Fruit fly (Drosophila melanogaster) whole organism, embryonic: ENCODE data around the gene CG14676.

Experiments used
- Adf1 ChIP-seq: fragments of 200-800 bp; sonication (Bioruptor generic); IDR thresholded peaks from 2 replicates; pipeline ENCODE4 v1.3.6; 2022; ENCODE audit warnings: missing biosample characterization, missing genetic modification characterization
- Antp ChIP-seq: fragments of 200-800 bp; sonication (Bioruptor generic); optimal IDR thresholded peaks from 3 replicates; lab custom pipeline; 2016; ENCODE audit warnings: missing biosample characterization, missing genetic modification characterization
- CG10654 ChIP-seq: fragments of 200-800 bp; sonication (Bioruptor generic); optimal IDR thresholded peaks from 2 replicates; lab custom pipeline; 2016; ENCODE audit warnings: missing biosample characterization, missing genetic modification characterization
- CG11085 ChIP-seq: fragments of 200-800 bp; sonication (Bioruptor generic); IDR thresholded peaks from 2 replicates; pipeline ENCODE4 v1.3.6; 2022; ENCODE audit warnings: missing biosample characterization, missing genetic modification characterization
- CG11456 ChIP-seq: fragments of 200-800 bp; sonication (Bioruptor generic); IDR thresholded peaks from 3 replicates; pipeline ENCODE4 v1.3.6; 2022; ENCODE audit warnings: missing biosample characterization, missing genetic modification characterization
- CG12071 ChIP-seq: fragments of 200-800 bp; sonication (Bioruptor generic); optimal IDR thresholded peaks from 3 replicates; lab custom pipeline; 2018; ENCODE audit warnings: missing biosample characterization, mild to moderate bottlenecking, missing genetic modification characterization
- CG13424 ChIP-seq: fragments of 200-800 bp; sonication (Bioruptor generic); optimal IDR thresholded peaks from 2 replicates; lab custom pipeline; 2019; ENCODE audit warnings: missing biosample characterization, mild to moderate bottlenecking, missing genetic modification characterization, moderate library complexity
- CG15601 ChIP-seq: fragments of 200-800 bp; sonication (Bioruptor generic); optimal IDR thresholded peaks from 3 replicates; lab custom pipeline; 2019; ENCODE audit warnings: missing biosample characterization, mild to moderate bottlenecking, missing genetic modification characterization, moderate library complexity
- CG1647 ChIP-seq: fragments of 200-800 bp; sonication (Bioruptor generic); optimal IDR thresholded peaks from 3 replicates; lab custom pipeline; 2016; ENCODE audit warnings: missing biosample characterization, missing genetic modification characterization
- CG16863 ChIP-seq: fragments of 200-800 bp; sonication (Bioruptor generic); optimal IDR thresholded peaks from 3 replicates; lab custom pipeline; 2016; ENCODE audit warnings: missing biosample characterization, missing genetic modification characterization
- CG17568 ChIP-seq: fragments of 200-800 bp; sonication (Bioruptor generic); optimal IDR thresholded peaks from 2 replicates; lab custom pipeline; 2018; ENCODE audit warnings: missing biosample characterization, mild to moderate bottlenecking, missing genetic modification characterization, moderate library complexity
- CG1792 ChIP-seq: fragments of 200-800 bp; sonication (Bioruptor generic); optimal IDR thresholded peaks from 2 replicates; lab custom pipeline; 2016; ENCODE audit warnings: missing biosample characterization, missing genetic modification characterization
- CG18262 ChIP-seq: fragments of 200-800 bp; optimal IDR thresholded peaks from 3 replicates; lab custom pipeline; 2019; ENCODE audit warnings: missing biosample characterization, mild to moderate bottlenecking, missing genetic modification characterization, moderate library complexity
- CG18764 ChIP-seq: fragments of 200-800 bp; sonication (Bioruptor generic); optimal IDR thresholded peaks from 3 replicates; lab custom pipeline; 2016; ENCODE audit warnings: missing biosample characterization, missing genetic modification characterization
- CG2120 ChIP-seq: fragments of 200-800 bp; sonication (Bioruptor generic); optimal IDR thresholded peaks from 3 replicates; lab custom pipeline; 2016; ENCODE audit warnings: missing biosample characterization, missing genetic modification characterization
- CG30403 ChIP-seq: fragments of 200-800 bp; sonication (Bioruptor generic); optimal IDR thresholded peaks from 3 replicates; lab custom pipeline; 2016; ENCODE audit warnings: missing biosample characterization, missing genetic modification characterization
- CG34422 ChIP-seq: fragments of 200-800 bp; sonication (Bioruptor generic); IDR thresholded peaks from 3 replicates; pipeline ENCODE4 v1.3.6; 2022; ENCODE audit warnings: missing biosample characterization, missing genetic modification characterization
- CG4730 ChIP-seq: fragments of 200-800 bp; sonication (Bioruptor generic); IDR thresholded peaks from 2 replicates; pipeline ENCODE4 v1.3.6; 2022; ENCODE audit warnings: missing biosample characterization, missing genetic modification characterization
- CG6689 ChIP-seq: fragments of 200-800 bp; sonication (Bioruptor generic); IDR thresholded peaks from 2 replicates; pipeline ENCODE4 v1.3.6; 2022; ENCODE audit warnings: missing biosample characterization, missing genetic modification characterization
- CG8924 ChIP-seq: fragments of 200-800 bp; optimal IDR thresholded peaks from 3 replicates; lab custom pipeline; 2019; ENCODE audit warnings: missing biosample characterization, mild to moderate bottlenecking, missing genetic modification characterization, moderate library complexity
- CG9215 ChIP-seq: fragments of 200-800 bp; sonication (Bioruptor generic); IDR thresholded peaks from 2 replicates; pipeline ENCODE4 v1.3.6; 2022; ENCODE audit warnings: missing biosample characterization, missing genetic modification characterization
- D19A ChIP-seq: fragments of 200-800 bp; optimal IDR thresholded peaks from 3 replicates; lab custom pipeline; 2019; ENCODE audit warnings: missing biosample characterization, mild to moderate bottlenecking, missing genetic modification characterization, moderate library complexity
- Dfd ChIP-seq, 2 experiments: fragments of >200 bp; optimal IDR thresholded peaks; 2 replicates each; lab custom pipeline; 2017; ENCODE audit warnings: missing biosample characterization in 2 of 2, missing genetic modification characterization in 2 of 2
- Hr39 ChIP-seq: fragments of >200 bp; optimal IDR thresholded peaks from 2 replicates; lab custom pipeline; 2017
- Hsf ChIP-seq: fragments of 200-800 bp; sonication (Bioruptor generic); optimal IDR thresholded peaks from 3 replicates; lab custom pipeline; 2016; ENCODE audit warnings: missing biosample characterization, missing genetic modification characterization
- Myb ChIP-seq: fragments of 200-800 bp; sonication (Bioruptor generic); optimal IDR thresholded peaks from 2 replicates; lab custom pipeline; 2016; ENCODE audit warnings: missing biosample characterization, missing genetic modification characterization
- Nf-YB ChIP-seq: fragments of 200-800 bp; sonication (Bioruptor generic); optimal IDR thresholded peaks from 3 replicates; lab custom pipeline; 2019; ENCODE audit warnings: missing biosample characterization, mild to moderate bottlenecking, missing genetic modification characterization, moderate library complexity
- Pdp1 ChIP-seq, 2 experiments: fragments of 200-800 bp; sonication (Bioruptor generic); optimal IDR thresholded peaks; 3 replicates each; lab custom pipeline; 2016; ENCODE audit warnings: missing biosample characterization in 2 of 2, missing genetic modification characterization in 2 of 2, mild to moderate bottlenecking in 1 of 2, moderate library complexity in 1 of 2
- Rfx ChIP-seq: fragments of 200-800 bp; sonication (Bioruptor generic); IDR thresholded peaks from 2 replicates; pipeline ENCODE4 v1.3.6; 2022; ENCODE audit warnings: missing biosample characterization, missing genetic modification characterization
- Six4 ChIP-seq: fragments of 200-800 bp; sonication (Bioruptor generic); optimal IDR thresholded peaks from 2 replicates; lab custom pipeline; 2016; ENCODE audit warnings: missing biosample characterization, missing genetic modification characterization
- Tbp ChIP-seq: fragments of >200 bp; optimal IDR thresholded peaks from 2 replicates; lab custom pipeline; 2018; ENCODE audit warnings: missing biosample characterization, missing genetic modification characterization
- bcd ChIP-seq: fragments of 200-800 bp; sonication (Bioruptor generic); optimal IDR thresholded peaks from 2 replicates; lab custom pipeline; 2017; ENCODE audit warnings: missing biosample characterization, mild to moderate bottlenecking, missing genetic modification characterization
- br ChIP-seq: fragments of >200 bp; optimal IDR thresholded peaks from 2 replicates; lab custom pipeline; 2017
- crp ChIP-seq, 2 experiments: fragments of 200-800 bp; sonication (Bioruptor generic); optimal IDR thresholded peaks; 2 replicates in 1 of 2; 3 replicates in 1 of 2; lab custom pipeline; 2017; ENCODE audit warnings: missing biosample characterization in 2 of 2, missing genetic modification characterization in 2 of 2, mild to moderate bottlenecking in 1 of 2, moderate library complexity in 1 of 2
- dmrt99B ChIP-seq: fragments of 200-800 bp; sonication (Bioruptor generic); optimal IDR thresholded peaks from 2 replicates; lab custom pipeline; 2018; ENCODE audit warnings: missing biosample characterization, mild to moderate bottlenecking, missing genetic modification characterization, moderate library complexity
- ems ChIP-seq: fragments of 200-800 bp; sonication (Bioruptor generic); optimal IDR thresholded peaks from 3 replicates; lab custom pipeline; 2016; ENCODE audit warnings: missing biosample characterization, missing genetic modification characterization
- fd102C ChIP-seq: fragments of 200-800 bp; sonication (Bioruptor generic); optimal IDR thresholded peaks from 2 replicates; lab custom pipeline; 2018; ENCODE audit warnings: missing biosample characterization, mild to moderate bottlenecking, missing genetic modification characterization, moderate library complexity
- fd3F ChIP-seq: fragments of 200-800 bp; sonication (Bioruptor generic); optimal IDR thresholded peaks from 2 replicates; lab custom pipeline; 2018; ENCODE audit warnings: missing biosample characterization, mild to moderate bottlenecking, missing genetic modification characterization, moderate library complexity
- fd64A ChIP-seq: fragments of 200-800 bp; sonication (Bioruptor generic); optimal IDR thresholded peaks from 3 replicates; lab custom pipeline; 2018; ENCODE audit warnings: missing biosample characterization, mild to moderate bottlenecking, missing genetic modification characterization
- fu2 ChIP-seq: fragments of 200-800 bp; sonication (Bioruptor generic); optimal IDR thresholded peaks from 2 replicates; lab custom pipeline; 2016; ENCODE audit warnings: missing biosample characterization, missing genetic modification characterization
- grn ChIP-seq: fragments of 200-800 bp; sonication (Bioruptor generic); optimal IDR thresholded peaks from 3 replicates; lab custom pipeline; 2017; ENCODE audit warnings: missing biosample characterization, missing genetic modification characterization
- ind ChIP-seq: fragments of 200-800 bp; sonication (Bioruptor generic); optimal IDR thresholded peaks from 3 replicates; lab custom pipeline; 2016; ENCODE audit warnings: missing biosample characterization, missing genetic modification characterization
- kni ChIP-seq: fragments of 200-800 bp; sonication (Bioruptor generic); optimal IDR thresholded peaks from 3 replicates; lab custom pipeline; 2017; ENCODE audit warnings: mild to moderate bottlenecking, missing biosample characterization, missing genetic modification reagents, missing genetic modification characterization
- peb ChIP-seq: fragments of 200-800 bp; sonication (Bioruptor generic); IDR thresholded peaks from 2 replicates; pipeline ENCODE4 v1.3.6; 2022; ENCODE audit warnings: missing biosample characterization, missing genetic modification characterization
- pnt ChIP-seq: fragments of 200-800 bp; sonication (Bioruptor generic); optimal IDR thresholded peaks from 3 replicates; lab custom pipeline; 2016; ENCODE audit warnings: missing biosample characterization, missing genetic modification characterization
- ranshi ChIP-seq: fragments of 200-800 bp; sonication (Bioruptor generic); IDR thresholded peaks from 2 replicates; pipeline ENCODE4 v1.3.6; 2022; ENCODE audit warnings: missing biosample characterization, missing genetic modification characterization
- ro ChIP-seq: fragments of 200-800 bp; sonication (Bioruptor generic); IDR thresholded peaks from 2 replicates; pipeline ENCODE4 v1.3.6; 2022; ENCODE audit warnings: missing biosample characterization, missing genetic modification characterization
- sna ChIP-seq: fragments of 200-800 bp; sonication (Bioruptor generic); IDR thresholded peaks from 2 replicates; pipeline ENCODE4 v1.3.6; 2022; ENCODE audit warnings: missing biosample characterization, missing genetic modification characterization; ENCODE audit not compliant: partially characterized antibody
- so ChIP-seq: fragments of 200-800 bp; sonication (Bioruptor generic); IDR thresholded peaks from 3 replicates; pipeline ENCODE4 v1.3.6; 2022; ENCODE audit warnings: missing biosample characterization, missing genetic modification characterization
- sob ChIP-seq: fragments of 200-800 bp; sonication (Bioruptor generic); IDR thresholded peaks from 2 replicates; pipeline ENCODE4 v1.3.6; 2022; ENCODE audit warnings: missing biosample characterization, missing genetic modification characterization
- trem ChIP-seq: fragments of 200-800 bp; optimal IDR thresholded peaks from 3 replicates; lab custom pipeline; 2019; ENCODE audit warnings: missing biosample characterization, mild to moderate bottlenecking, missing genetic modification characterization, moderate library complexity
- tx ChIP-seq: fragments of 200-800 bp; sonication (Bioruptor generic); optimal IDR thresholded peaks from 2 replicates; lab custom pipeline; 2016; ENCODE audit warnings: missing biosample characterization, missing genetic modification characterization
- wor ChIP-seq: fragments of 200-800 bp; sonication (Bioruptor generic); IDR thresholded peaks from 2 replicates; pipeline ENCODE4 v1.3.6; 2022; ENCODE audit warnings: missing biosample characterization, missing genetic modification characterization
- zen ChIP-seq: fragments of 200-800 bp; sonication (Bioruptor generic); optimal IDR thresholded peaks from 3 replicates; lab custom pipeline; 2018; ENCODE audit warnings: missing biosample characterization, mild to moderate bottlenecking, missing genetic modification characterization, moderate library complexity

Gene CG14676

dm6 chr3R:5856215-5856614 is 9.2 kb downstream of the CG14676 start, which contains the start of the genes disp and ECSIT (continued):
- TF ChIP-seq Nf-YB (GFP tag; lab: Kevin White, UChicago) (no peak), CG8924 (no peak), fd102C (GFP tag; lab: Kevin White, UChicago) (no peak), crp (GFP tag; optimal IDR thresholded peaks at IDR 0.05; lab: Kevin White, UChicago) (peak; percentile 98), fd3F (no peak), CG1792 (GFP tag; lab: Kevin White, UChicago) (no peak), CG6689 (GFP tag; lab: Robert Waterston, UW) (peak; percentile 48; the same call in 1 of the 2 replicates), Six4 (GFP tag; lab: Kevin White, UChicago) (peak; percentile 14), Tbp (peak; percentile 30), CG2120 (GFP tag; lab: Kevin White, UChicago) (peak; percentile 59), grn (GFP tag; lab: Kevin White, UChicago) (no peak), CG4730 (no peak), CG1647 (GFP tag; lab: Kevin White, UChicago) (no peak), peb (GFP tag; lab: Robert Waterston, UW) (no peak), zen (no peak), Pdp1 (GFP tag; optimal IDR thresholded peaks at IDR 0.05; lab: Kevin White, UChicago) (peak in 1 of 2 experiments; percentile 36), CG12071 (GFP tag; lab: Kevin White, UChicago) (no peak), Antp (GFP tag; lab: Kevin White, UChicago) (peak; percentile 8), tx (GFP tag; lab: Kevin White, UChicago) (peak; percentile 16), Myb (GFP tag; lab: Kevin White, UChicago) (peak; percentile 28), D19A (tag; lab: Kevin White, UChicago) (no peak), ind (GFP tag; lab: Kevin White, UChicago) (peak; percentile 43), CG10654 (GFP tag; lab: Kevin White, UChicago) (peak; percentile 20), Adf1 (GFP tag; lab: Robert Waterston, UW) (no peak), ranshi (GFP tag; lab: Robert Waterston, UW) (no peak), fu2 (no peak), wor (GFP tag; lab: Robert Waterston, UW) (no peak), kni (GFP tag; lab: Kevin White, UChicago) (no peak), bcd (GFP tag; lab: Kevin White, UChicago) (no peak), CG11456 (no peak), CG15601 (tag; lab: Kevin White, UChicago) (no peak), CG34422 (GFP tag; lab: Robert Waterston, UW) (no peak), Hr39 (lab: Kevin White, UChicago) (no peak), ems (GFP tag; lab: Kevin White, UChicago) (peak; percentile 45), trem (tag; lab: Kevin White, UChicago) (peak; percentile 56), Hsf (peak; percentile 64), dmrt99B (tag; lab: Kevin White, UChicago) (no peak), CG16863 (GFP tag; lab: Kevin White, UChicago) (no peak), CG13424 (no peak), br (lab: Kevin White, UChicago) (no peak), pnt (no peak), CG17568 (GFP tag; lab: Kevin White, UChicago) (no peak), CG11085 (GFP tag; lab: Robert Waterston, UW) (no peak), CG30403 (GFP tag; lab: Kevin White, UChicago) (peak; percentile 52), sob (no peak), CG18764 (peak; percentile 11), Dfd (GFP tag; optimal IDR thresholded peaks at IDR 0.05; lab: Kevin White, UChicago) (no peak), CG9215 (no peak), sna (GFP tag; lab: Robert Waterston, UW) (no peak), fd64A (no peak), so (GFP tag; lab: Robert Waterston, UW) (no peak), Rfx (GFP tag; lab: Robert Waterston, UW) (peak; percentile 48), CG18262 (tag; lab: Kevin White, UChicago) (no peak), ro (GFP tag; lab: Robert Waterston, UW) (no peak)
